Worm (Caenorhabditis elegans) whole organism, young adult: ENCODE measurements around the gene B0395.3.
A peak's percentile ranks its signal among the peaks of the same experiment; 100 is the strongest.

Source experiments
- B0019.2 ChIP-seq: fragments of 200-800 bp; sonication (Bioruptor generic); conservative IDR thresholded peaks from 2 replicates; pipeline ENCODE4 v1.3.6; 2022; ENCODE audit warnings: missing genetic modification reagents, missing genetic modification characterization, missing compliant biosample characterization
- B0336.3 ChIP-seq: fragments of 200-800 bp; sonication (Bioruptor generic); IDR thresholded peaks from 2 replicates; pipeline ENCODE4 v1.3.6; 2022; ENCODE audit warnings: missing genetic modification characterization, missing compliant biosample characterization
- F37B4.10 ChIP-seq: fragments of 200-800 bp; sonication (Bioruptor generic); IDR thresholded peaks from 2 replicates; pipeline ENCODE4 v1.3.6; 2022; ENCODE audit warnings: missing genetic modification characterization, missing compliant biosample characterization
- F39B2.1 ChIP-seq: fragments of 200-800 bp; sonication (Bioruptor generic); IDR thresholded peaks from 2 replicates; pipeline ENCODE4 v1.3.6; 2022; ENCODE audit warnings: missing genetic modification reagents, missing genetic modification characterization, missing compliant biosample characterization
- F57C9.4 ChIP-seq: sonication (generic microtip); optimal IDR thresholded peaks from 2 replicates; lab custom pipeline; 2017; ENCODE audit warnings: mild to moderate bottlenecking, missing genetic modification characterization, missing compliant biosample characterization
- K12H6.12 ChIP-seq: fragments of 200-800 bp; sonication (Bioruptor generic); optimal IDR thresholded peaks from 2 replicates; lab custom pipeline; 2018; ENCODE audit warnings: mild to moderate bottlenecking, missing genetic modification characterization, missing compliant biosample characterization
- T26A5.8 ChIP-seq: sonication (generic microtip); optimal IDR thresholded peaks from 2 replicates; lab custom pipeline; 2016; ENCODE audit warnings: missing genetic modification characterization, missing compliant biosample characterization
- Y53F4B.3 ChIP-seq: fragments of 200-800 bp; sonication (Bioruptor generic); IDR thresholded peaks from 2 replicates; pipeline ENCODE4 v1.3.6; 2022; ENCODE audit warnings: missing genetic modification reagents, missing genetic modification characterization, missing compliant biosample characterization
- Y56A3A.18 ChIP-seq: fragments of 200-800 bp; sonication (Bioruptor generic); IDR thresholded peaks from 2 replicates; pipeline ENCODE4 v1.3.6; 2022; ENCODE audit warnings: missing genetic modification reagents, missing genetic modification characterization, missing compliant biosample characterization
- Y67H2A.10 ChIP-seq: fragments of 200-800 bp; sonication (Bioruptor generic); conservative IDR thresholded peaks from 2 replicates; pipeline ENCODE4 v1.3.6; 2022; ENCODE audit warnings: missing genetic modification reagents, missing genetic modification characterization, missing compliant biosample characterization
- Y79H2A.3 ChIP-seq: fragments of 200-800 bp; sonication (Bioruptor generic); conservative IDR thresholded peaks from 2 replicates; pipeline ENCODE4 v1.3.6; 2022; ENCODE audit warnings: missing genetic modification reagents, missing genetic modification characterization, missing compliant biosample characterization
- ama-1 ChIP-seq, 3 experiments: fragments of 150-350 bp in 1 of 3; sonication (generic microtip) in 2 of 3; optimal IDR thresholded peaks; 2 replicates each; lab custom pipeline; 2014 to 2018; ENCODE audit warnings: missing biosample characterization in 2 of 3, missing genetic modification characterization in 2 of 3, missing genetic modification reagents in 2 of 3
- aptf-2 ChIP-seq: fragments of 200-800 bp; sonication (Bioruptor generic); conservative IDR thresholded peaks from 2 replicates; pipeline ENCODE4 v1.3.6; 2022; ENCODE audit warnings: missing genetic modification reagents, missing genetic modification characterization, missing compliant biosample characterization
- aptf-3 ChIP-seq: fragments of 200-800 bp; sonication (Bioruptor generic); IDR thresholded peaks from 2 replicates; pipeline ENCODE4 v1.3.6; 2022; ENCODE audit warnings: missing genetic modification characterization, missing compliant biosample characterization
- atf-7 ChIP-seq: sonication (generic microtip); optimal IDR thresholded peaks from 2 replicates; lab custom pipeline; 2017; ENCODE audit warnings: mild to moderate bottlenecking, missing genetic modification characterization, missing compliant biosample characterization
- bed-1 ChIP-seq: fragments of 200-800 bp; sonication (Bioruptor generic); IDR thresholded peaks from 2 replicates; pipeline ENCODE4 v1.3.6; 2022; ENCODE audit warnings: missing genetic modification reagents, missing genetic modification characterization, missing compliant biosample characterization
- bed-2 ChIP-seq: fragments of 200-800 bp; sonication (Bioruptor generic); IDR thresholded peaks from 2 replicates; pipeline ENCODE4 v1.3.6; 2022; ENCODE audit warnings: missing genetic modification reagents, missing genetic modification characterization, missing compliant biosample characterization
- ccch-3 ChIP-seq: fragments of 200-800 bp; sonication (Bioruptor generic); optimal IDR thresholded peaks from 2 replicates; lab custom pipeline; 2018; ENCODE audit warnings: mild to moderate bottlenecking, missing genetic modification characterization, missing compliant biosample characterization
- cebp-2 ChIP-seq: fragments of 200-800 bp; sonication (Bioruptor generic); IDR thresholded peaks from 2 replicates; pipeline ENCODE4 v1.3.6; 2022; ENCODE audit warnings: missing genetic modification characterization, missing compliant biosample characterization
- ceh-91 ChIP-seq: fragments of 200-800 bp; sonication (Bioruptor generic); IDR thresholded peaks from 2 replicates; pipeline ENCODE4 v1.3.6; 2022; ENCODE audit warnings: missing genetic modification reagents, missing genetic modification characterization, missing compliant biosample characterization
- dox-1 ChIP-seq: fragments of 200-800 bp; sonication (Bioruptor generic); IDR thresholded peaks from 2 replicates; pipeline ENCODE4 v1.3.6; 2022; ENCODE audit warnings: missing genetic modification reagents, missing genetic modification characterization, missing compliant biosample characterization
- dpff-1 ChIP-seq: sonication (generic microtip); optimal IDR thresholded peaks from 2 replicates; lab custom pipeline; 2017; ENCODE audit warnings: mild to moderate bottlenecking, missing genetic modification characterization, missing compliant biosample characterization
- efl-1 ChIP-seq: fragments of 150-350 bp; optimal IDR thresholded peaks from 2 replicates; lab custom pipeline; 2014; ENCODE audit warnings: missing biosample characterization, missing genetic modification reagents, missing genetic modification characterization
- gei-17 ChIP-seq: fragments of 200-800 bp; sonication (Bioruptor generic); optimal IDR thresholded peaks from 2 replicates; lab custom pipeline; 2018; ENCODE audit warnings: mild to moderate bottlenecking, missing genetic modification characterization, missing compliant biosample characterization
- hlh-12 ChIP-seq: sonication (generic microtip); optimal IDR thresholded peaks from 2 replicates; lab custom pipeline; 2016; ENCODE audit warnings: missing genetic modification characterization, missing compliant biosample characterization
- hmg-20 ChIP-seq: fragments of 200-800 bp; sonication (Bioruptor generic); IDR thresholded peaks from 2 replicates; pipeline ENCODE4 v1.3.6; 2022; ENCODE audit warnings: missing genetic modification reagents, missing genetic modification characterization, missing compliant biosample characterization
- lag-1 ChIP-seq: fragments of 200-800 bp; sonication (Bioruptor generic); IDR thresholded peaks from 2 replicates; pipeline ENCODE4 v1.3.6; 2022; ENCODE audit warnings: missing genetic modification reagents, missing genetic modification characterization, missing compliant biosample characterization
- let-526 ChIP-seq: fragments of 200-800 bp; sonication (Bioruptor generic); IDR thresholded peaks from 2 replicates; pipeline ENCODE4 v1.3.6; 2022; ENCODE audit warnings: missing genetic modification reagents, missing genetic modification characterization, missing compliant biosample characterization
- lin-35 ChIP-seq, 3 experiments: fragments of 150-350 bp in 2 of 3; sonication (generic microtip) in 1 of 3; optimal IDR thresholded peaks; 2 replicates each; lab custom pipeline; 2014 to 2018; ENCODE audit warnings: missing biosample characterization in 3 of 3, missing genetic modification characterization in 3 of 3, missing genetic modification reagents in 3 of 3
- lin-40 ChIP-seq: sonication (generic microtip); optimal IDR thresholded peaks from 2 replicates; lab custom pipeline; 2016; ENCODE audit warnings: missing genetic modification characterization, mild to moderate bottlenecking, missing compliant biosample characterization, missing genotype, missing genetic modification reagents
- lsy-27 ChIP-seq: sonication (generic microtip); optimal IDR thresholded peaks from 2 replicates; lab custom pipeline; 2017; ENCODE audit warnings: missing genetic modification characterization, mild to moderate bottlenecking, missing compliant biosample characterization, antibody characterized with exemption, missing genotype, borderline replicate concordance; ENCODE audit not compliant: insufficient read depth
- madf-6 ChIP-seq: fragments of 200-800 bp; sonication (Bioruptor generic); IDR thresholded peaks from 2 replicates; pipeline ENCODE4 v1.3.6; 2022; ENCODE audit warnings: missing genetic modification reagents, missing genetic modification characterization, missing compliant biosample characterization
- mxl-1 ChIP-seq: sonication (generic microtip); optimal IDR thresholded peaks from 2 replicates; lab custom pipeline; 2016; ENCODE audit warnings: missing genetic modification characterization, missing compliant biosample characterization
- nhr-120 ChIP-seq: fragments of 200-800 bp; sonication (Bioruptor generic); IDR thresholded peaks from 2 replicates; pipeline ENCODE4 v1.3.6; 2022; ENCODE audit warnings: missing genetic modification characterization, missing compliant biosample characterization
- nhr-179 ChIP-seq: sonication (generic microtip); optimal IDR thresholded peaks from 2 replicates; lab custom pipeline; 2016; ENCODE audit warnings: mild to moderate bottlenecking, missing genetic modification characterization, missing compliant biosample characterization
- pbrm-1 ChIP-seq: fragments of 200-800 bp; sonication (Bioruptor generic); IDR thresholded peaks from 2 replicates; pipeline ENCODE4 v1.3.6; 2022; ENCODE audit warnings: missing genetic modification reagents, missing genetic modification characterization, missing compliant biosample characterization
- rcor-1 ChIP-seq: fragments of 200-800 bp; sonication (Bioruptor generic); IDR thresholded peaks from 2 replicates; pipeline ENCODE4 v1.3.6; 2022; ENCODE audit warnings: missing genetic modification reagents, missing genetic modification characterization, missing compliant biosample characterization
- rpc-1 ChIP-seq, 2 experiments: fragments of 150-350 bp in 1 of 2; sonication (generic microtip) in 1 of 2; optimal IDR thresholded peaks; 2 replicates each; lab custom pipeline; 2014 to 2018; ENCODE audit warnings: missing biosample characterization in 1 of 2, missing genetic modification characterization in 1 of 2, missing genetic modification reagents in 1 of 2, missing genotype in 1 of 2
- sdz-38 ChIP-seq: sonication (generic microtip); optimal IDR thresholded peaks from 2 replicates; lab custom pipeline; 2016; ENCODE audit warnings: missing genotype, missing genetic modification characterization, missing compliant biosample characterization
- snpc-1.3 ChIP-seq: sonication (generic microtip); optimal IDR thresholded peaks from 2 replicates; lab custom pipeline; 2017; ENCODE audit warnings: missing genetic modification characterization, mild to moderate bottlenecking, missing compliant biosample characterization, antibody characterized with exemption, moderate library complexity, missing genotype, missing genetic modification reagents; ENCODE audit not compliant: insufficient read depth
- snpc-4 ChIP-seq, 5 experiments: fragments of 150-350 bp in 1 of 5; sonication (generic microtip) in 4 of 5; optimal IDR thresholded peaks; 2 replicates each; lab custom pipeline; 2014 to 2018; ENCODE audit warnings: missing genetic modification characterization in 5 of 5, missing biosample characterization in 3 of 5, antibody characterized with exemption in 2 of 5, mild to moderate bottlenecking in 2 of 5, missing compliant biosample characterization in 2 of 5, missing genotype in 2 of 5, moderate library complexity in 2 of 5, missing genetic modification reagents in 1 of 5
- tbp1 ChIP-seq: fragments of 200-800 bp; sonication (Bioruptor generic); optimal IDR thresholded peaks from 2 replicates; lab custom pipeline; 2018; ENCODE audit warnings: mild to moderate bottlenecking, missing genetic modification characterization, missing compliant biosample characterization
- unc-130 ChIP-seq: sonication (generic microtip); optimal IDR thresholded peaks from 2 replicates; lab custom pipeline; 2016; ENCODE audit warnings: missing genetic modification reagents, missing genetic modification characterization, missing compliant biosample characterization
- zfh-2 ChIP-seq: fragments of 200-800 bp; sonication (Bioruptor generic); conservative IDR thresholded peaks from 2 replicates; pipeline ENCODE4 v1.3.6; 2022; ENCODE audit warnings: missing genetic modification reagents, missing genetic modification characterization, missing compliant biosample characterization
- ztf-22 ChIP-seq: fragments of 200-800 bp; sonication (Bioruptor generic); optimal IDR thresholded peaks from 2 replicates; lab custom pipeline; 2018; ENCODE audit warnings: mild to moderate bottlenecking, missing genetic modification characterization, moderate library complexity, missing compliant biosample characterization
- ztf-25 ChIP-seq: fragments of 200-800 bp; sonication (Bioruptor generic); IDR thresholded peaks from 2 replicates; pipeline ENCODE4 v1.3.6; 2022; ENCODE audit warnings: missing genetic modification reagents, missing genetic modification characterization, missing compliant biosample characterization
- ztf-26 ChIP-seq: sonication (generic microtip); optimal IDR thresholded peaks from 2 replicates; lab custom pipeline; 2017; ENCODE audit warnings: missing genetic modification characterization, missing compliant biosample characterization
- ztf-6 ChIP-seq: fragments of 200-800 bp; sonication (Bioruptor generic); IDR thresholded peaks from 2 replicates; pipeline ENCODE4 v1.3.6; 2022; ENCODE audit warnings: missing genetic modification reagents, missing genetic modification characterization, missing compliant biosample characterization

The B0395.3 gene

ce11 chrX:16040207-16040716 is at the start of gene B0395.3 (continued):
- TF ChIP-seq B0019.2 (GFP tag; lab: Robert Waterston, UW), result no peak
- 0 out of 2 replicates have a peak, but pooled peaks have one; percentile 30 for TF ChIP-seq B0336.3 (GFP tag; lab: Robert Waterston, UW)
- TF ChIP-seq Y67H2A.10 (GFP tag; lab: Robert Waterston, UW), result no peak
- TF ChIP-seq sdz-38 (tag; lab: Kevin White, UChicago), result no peak
- TF ChIP-seq Y53F4B.3, result no peak
- no peak for TF ChIP-seq hmg-20 (GFP tag; lab: Robert Waterston, UW)
- no peak for TF ChIP-seq let-526 (GFP tag; lab: Robert Waterston, UW)
- no peak for TF ChIP-seq rpc-1 (optimal IDR thresholded peaks at IDR 0.05; lab: Kevin White, UChicago)
- TF ChIP-seq rpc-1 (tag; optimal IDR thresholded peaks at IDR 0.05; lab: Kevin White, UChicago), result no peak
- TF ChIP-seq efl-1 (GFP tag; lab: Kevin White, UChicago), result no peak
- 0 out of 2 replicates have a peak, but pooled peaks have one; percentile 21 for TF ChIP-seq rcor-1
- TF ChIP-seq cebp-2 (GFP tag; lab: Robert Waterston, UW), result no peak
- TF ChIP-seq snpc-1.3 (tag; lab: Kevin White, UChicago), result no peak
- no peak for TF ChIP-seq F57C9.4 (tag; lab: Kevin White, UChicago)
- no peak for TF ChIP-seq Y79H2A.3
- no peak for TF ChIP-seq T26A5.8 (tag; lab: Kevin White, UChicago)
- TF ChIP-seq nhr-179 (tag; lab: Kevin White, UChicago), result no peak
- TF ChIP-seq ceh-91 (GFP tag; lab: Robert Waterston, UW), result no peak
- no peak for TF ChIP-seq dpff-1
- TF ChIP-seq aptf-2 (GFP tag; lab: Robert Waterston, UW), result no peak
- no peak for TF ChIP-seq ccch-3
- TF ChIP-seq snpc-4 (GFP tag; optimal IDR thresholded peaks at IDR 0.05; lab: Kevin White, UChicago), result no peak
- peak in 2 of 4 experiments; percentile 4 to 6 for TF ChIP-seq snpc-4 (tag; optimal IDR thresholded peaks at IDR 0.05; lab: Kevin White, UChicago)
- TF ChIP-seq lsy-27 (tag; lab: Kevin White, UChicago), result no peak
- TF ChIP-seq madf-6 (GFP tag; lab: Robert Waterston, UW), result no peak
- no peak for TF ChIP-seq aptf-3 (GFP tag; lab: Robert Waterston, UW)
- no peak for TF ChIP-seq ama-1 (optimal IDR thresholded peaks at IDR 0.05; lab: Kevin White, UChicago)
- TF ChIP-seq ama-1 (GFP tag; optimal IDR thresholded peaks at IDR 0.05; lab: Kevin White, UChicago), result no peak
- no peak for TF ChIP-seq ztf-25 (GFP tag; lab: Robert Waterston, UW)
- no peak for TF ChIP-seq F39B2.1 (GFP tag; lab: Robert Waterston, UW)
- TF ChIP-seq atf-7 (tag; lab: Kevin White, UChicago), result peak; percentile 6
- no peak for TF ChIP-seq bed-1 (GFP tag; lab: Robert Waterston, UW)
- TF ChIP-seq unc-130, result no peak
- TF ChIP-seq K12H6.12 (tag; lab: Kevin White, UChicago), result peak; percentile 73
- peak; percentile 62 for TF ChIP-seq dox-1
- TF ChIP-seq gei-17, result no peak
- TF ChIP-seq mxl-1, result no peak
- no peak for TF ChIP-seq lag-1 (GFP tag; lab: Robert Waterston, UW)
- TF ChIP-seq lin-40 (tag; lab: Kevin White, UChicago), result peak; percentile 2
- TF ChIP-seq pbrm-1, result peak; percentile 62; the same call in 1 of the 2 replicates
- TF ChIP-seq ztf-22 (GFP tag; lab: Kevin White, UChicago), result no peak
- peak; percentile 31 for TF ChIP-seq tbp1 (GFP tag; lab: Kevin White, UChicago)
- peak in 1 of 3 experiments; percentile 10 for TF ChIP-seq lin-35 (GFP tag; optimal IDR thresholded peaks at IDR 0.05; lab: Kevin White, UChicago)
- TF ChIP-seq hlh-12 (tag; lab: Kevin White, UChicago), result no peak
- no peak for TF ChIP-seq bed-2 (GFP tag; lab: Robert Waterston, UW)
- no peak for TF ChIP-seq ztf-6 (GFP tag; lab: Robert Waterston, UW)
- peak; percentile 64 for TF ChIP-seq zfh-2 (GFP tag; lab: Robert Waterston, UW)
- no peak for TF ChIP-seq F37B4.10 (GFP tag; lab: Robert Waterston, UW)
- TF ChIP-seq ztf-26, result peak; percentile 30
- no peak for TF ChIP-seq Y56A3A.18 (GFP tag; lab: Robert Waterston, UW)
- no peak for TF ChIP-seq nhr-120 (GFP tag; lab: Robert Waterston, UW)
